Worm (Caenorhabditis elegans) whole organism, late embryonic: ENCODE data around the gene arl-3.

Experiments used
- ama-1 ChIP-seq: fragments of 150-350 bp; optimal IDR thresholded peaks from 2 replicates; lab custom pipeline; 2014
- ceh-19 ChIP-seq: fragments of 200-800 bp; sonication (Bioruptor generic); optimal IDR thresholded peaks from 2 replicates; lab custom pipeline; 2018; ENCODE audit warnings: mild to moderate bottlenecking, missing genetic modification characterization, missing compliant biosample characterization
- eyg-1 ChIP-seq: sonication (generic microtip); optimal IDR thresholded peaks from 2 replicates; lab custom pipeline; 2016; ENCODE audit warnings: missing genotype, missing genetic modification characterization, missing compliant biosample characterization
- mec-3 ChIP-seq: sonication (generic microtip); optimal IDR thresholded peaks from 2 replicates; lab custom pipeline; 2016; ENCODE audit warnings: borderline replicate concordance, missing genetic modification characterization, missing compliant biosample characterization
- nfya-1 ChIP-seq: sonication (generic microtip); optimal IDR thresholded peaks from 2 replicates; lab custom pipeline; 2017; ENCODE audit warnings: missing genetic modification characterization, mild to moderate bottlenecking, missing compliant biosample characterization, antibody characterized with exemption, moderate library complexity
- pha-4 ChIP-seq: fragments of 150-350 bp; optimal IDR thresholded peaks from 2 replicates; lab custom pipeline; 2018; ENCODE audit warnings: missing biosample characterization, missing genetic modification reagents, missing genetic modification characterization
- tbx-2 ChIP-seq: sonication (generic microtip); optimal IDR thresholded peaks from 2 replicates; lab custom pipeline; 2016; ENCODE audit warnings: missing genetic modification characterization, missing compliant biosample characterization
- unc-3 ChIP-seq, 2 experiments: fragments of 200-800 bp in 1 of 2; sonication (Bioruptor generic) in 1 of 2; sonication (generic microtip) in 1 of 2; conservative IDR thresholded peaks in 1 of 2; optimal IDR thresholded peaks in 1 of 2; 2 replicates each; pipeline versions ENCODE4 v1.3.6 to Lab custom; 2016 to 2022; ENCODE audit warnings: missing compliant biosample characterization in 2 of 2, missing genetic modification characterization in 2 of 2, missing genetic modification reagents in 1 of 2

DNA sequence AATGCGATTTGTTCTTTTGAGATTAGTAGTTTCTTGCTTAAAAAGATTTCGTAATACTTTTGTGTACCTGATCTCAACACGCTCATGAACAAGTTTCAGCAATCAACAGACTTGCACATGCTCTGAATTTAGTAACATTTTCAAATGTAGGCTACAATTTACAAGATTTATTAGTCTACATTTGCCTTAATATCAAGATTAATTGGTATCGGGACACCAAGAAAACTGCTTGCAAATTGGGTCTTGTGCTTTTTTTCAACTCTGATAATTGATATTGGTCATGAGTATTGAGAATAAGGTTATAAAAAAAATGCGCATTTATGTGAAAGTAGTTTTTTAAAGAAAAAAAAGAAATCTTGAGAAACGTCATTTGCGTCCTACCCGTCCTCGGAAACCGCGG, 13.6 kb upstream of the arl-3 start:
- TF ChIP-seq mec-3 (no peak), ceh-19 (GFP tag; lab: Kevin White, UChicago) (no peak), unc-3 (GFP tag; conservative IDR thresholded peaks at IDR 0.05; lab: Robert Waterston, UW) (no peak), unc-3 (tag; optimal IDR thresholded peaks at IDR 0.05; lab: Kevin White, UChicago) (no peak), ama-1 (lab: Kevin White, UChicago) (no peak), tbx-2 (tag; lab: Kevin White, UChicago) (no peak), eyg-1 (tag; lab: Kevin White, UChicago) (no peak), nfya-1 (no peak), pha-4 (no peak)
